Fruit fly (Drosophila melanogaster) S2 (cell line): Measurements from ENCODE around the gene mrn.

ENCODE experiments used
- CG8478 ChIP-seq: fragments of >200 bp; optimal IDR thresholded peaks from 2 replicates; lab custom pipeline; 2018
- CTCF ChIP-seq, 2 experiments: fragments of >200 bp; optimal IDR thresholded peaks; 2 replicates each; lab custom pipeline; 2018

DNA sequence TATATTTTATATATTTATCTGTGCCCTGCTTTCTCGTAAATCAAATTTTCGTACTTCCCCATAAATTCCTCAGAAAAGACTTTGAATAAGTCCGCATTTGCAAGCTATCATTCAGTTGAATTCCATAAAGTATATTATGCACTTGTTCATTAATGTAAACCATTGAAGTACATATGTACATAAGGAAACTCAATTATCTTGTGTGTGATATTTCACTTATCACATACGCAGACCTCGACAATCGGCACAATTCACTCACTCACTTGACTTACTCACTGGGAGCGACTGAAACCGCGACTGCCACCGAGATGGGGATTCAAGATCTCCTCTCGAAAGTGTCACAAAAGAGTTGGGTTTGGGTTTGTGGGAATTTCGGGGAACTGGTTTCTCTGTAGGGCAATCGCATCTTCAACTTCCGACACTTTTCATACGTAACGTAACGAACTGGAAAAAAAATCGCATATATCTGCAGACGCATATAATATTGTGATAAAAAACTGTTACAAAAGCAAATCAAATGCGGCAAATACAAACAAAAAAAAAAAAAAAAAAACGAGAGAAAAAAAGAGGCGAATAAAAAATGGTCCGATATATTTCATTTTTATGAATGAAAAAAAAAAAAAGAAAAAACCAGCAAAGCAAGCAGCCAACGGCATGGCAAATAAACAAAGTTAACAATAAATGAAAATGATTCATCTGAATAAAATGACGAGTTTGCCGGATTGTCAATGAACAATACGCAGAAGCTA is 16.9 kb upstream of the mrn start:
- TF ChIP-seq CTCF (optimal IDR thresholded peaks at IDR 0.05; lab: Kevin White, UChicago) (no peak), CG8478 (no peak)
